Worm (Caenorhabditis elegans): Measurements from ENCODE around the gene hsp-17.
A peak's percentile ranks its signal among the peaks of the same experiment; 100 is the strongest.

DNA sequence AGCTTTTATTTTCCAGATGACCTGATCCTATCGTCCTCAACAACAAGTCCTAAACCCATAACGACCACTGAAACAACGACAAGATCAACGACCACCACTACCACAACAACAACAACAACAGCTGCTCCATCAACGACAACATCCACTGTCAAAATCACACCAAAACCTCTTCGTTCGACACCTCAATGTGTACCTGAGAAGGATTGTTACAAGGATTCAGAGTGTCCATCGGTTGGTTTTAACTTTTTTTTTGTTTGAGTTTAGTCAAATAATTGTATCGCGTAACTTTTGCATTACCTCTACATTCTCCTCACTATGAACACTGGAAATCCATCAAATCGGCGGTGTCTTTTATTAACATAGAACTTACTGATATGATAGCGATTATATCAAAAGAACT, 5.7 kb downstream of the hsp-17 start:
- TF ChIP-seq vab-7 (GFP tag; IDR thresholded peaks at IDR 0.05) (no peak), Y48G9A.11 (GFP tag; IDR thresholded peaks at IDR 0.05) (no peak), pha-4 (GFP tag; IDR thresholded peaks at IDR 0.05) (no peak), pha-4 (tag; optimal IDR thresholded peaks at IDR 0.05) (no peak), mdl-1 (tag; optimal IDR thresholded peaks at IDR 0.05) (no peak), nhr-102 (tag; optimal IDR thresholded peaks at IDR 0.05) (no peak), unc-62 (GFP tag; optimal IDR thresholded peaks at IDR 0.05 in 1 of 2) (peak in 1 of 2 experiments; percentile 92), unc-62 (tag; optimal IDR thresholded peaks at IDR 0.05) (no peak), Y105C5A.15 (GFP tag; IDR thresholded peaks at IDR 0.05) (no peak), lir-3 (tag; optimal IDR thresholded peaks at IDR 0.05) (no peak), ama-1 (optimal IDR thresholded peaks at IDR 0.05) (no peak), fkh-10 (GFP tag; optimal IDR thresholded peaks at IDR 0.05) (no peak)

Measured in whole organism, L4 larva.